Worm (Caenorhabditis elegans): ENCODE data around the gene Y53F4B.12.

The Y53F4B.12 gene

DNA sequence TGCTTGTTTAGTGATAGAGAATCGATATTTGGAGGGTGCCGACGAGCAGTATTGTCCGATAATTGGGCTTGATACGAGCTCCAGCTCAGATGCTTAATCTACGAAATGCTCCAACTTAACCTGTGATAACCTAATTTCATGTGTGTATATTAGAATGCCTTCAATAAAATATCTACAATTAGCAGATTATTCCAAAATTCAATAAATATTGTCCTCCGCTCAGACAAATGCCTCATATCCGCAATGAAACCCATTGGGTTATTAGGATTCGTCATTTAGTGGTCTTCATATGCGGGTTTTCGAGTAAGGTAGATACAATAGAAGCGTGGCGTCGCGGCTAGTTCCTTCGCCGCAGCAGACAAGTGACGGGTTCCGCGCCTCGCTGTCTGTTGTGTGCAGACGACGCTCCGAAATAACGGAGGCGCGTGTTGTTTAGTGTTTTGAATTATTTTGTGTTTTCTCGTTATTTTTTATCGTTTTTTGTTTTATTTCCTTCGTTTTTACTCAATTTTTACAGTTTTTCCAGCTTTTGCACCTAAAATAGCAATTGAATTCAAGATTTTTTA, 6.7 kb downstream of the Y53F4B.12 start, which contains the start of gene cmtr-1 (continued):
- TF ChIP-seq hmg-1.2 (GFP tag; IDR thresholded peaks at IDR 0.05) = peak; percentile 100
- peak; percentile 78 for TF ChIP-seq lsy-27 (tag; optimal IDR thresholded peaks at IDR 0.05; ENCODE audit: borderline replicate concordance, insufficient read depth)
- peak; percentile 100 for TF ChIP-seq attf-3 (GFP tag; conservative IDR thresholded peaks at IDR 0.05)
- peak; percentile 87 for TF ChIP-seq hsf-1 (GFP tag; IDR thresholded peaks at IDR 0.05)
- TF ChIP-seq lin-40 (tag; optimal IDR thresholded peaks at IDR 0.05) = peak; percentile 98
- no peak for TF ChIP-seq nhr-90 (tag; optimal IDR thresholded peaks at IDR 0.05)
- peak; percentile 84 for TF ChIP-seq tbp1 (GFP tag; optimal IDR thresholded peaks at IDR 0.05)
- no peak for TF ChIP-seq nhr-120 (GFP tag; IDR thresholded peaks at IDR 0.05)
- TF ChIP-seq Y53F4B.3 (GFP tag; IDR thresholded peaks at IDR 0.05) = no peak; the same call in 1 of the 2 replicates
- no peak for TF ChIP-seq nhr-27 (tag; optimal IDR thresholded peaks at IDR 0.05)
- no peak for TF ChIP-seq F57A8.1 (GFP tag; optimal IDR thresholded peaks at IDR 0.05)
- peak; percentile 98 for TF ChIP-seq snpc-1.3 (tag; optimal IDR thresholded peaks at IDR 0.05; ENCODE audit: insufficient read depth)
- TF ChIP-seq egrh-3 (GFP tag; IDR thresholded peaks at IDR 0.05) = peak; percentile 57
- TF ChIP-seq dpl-1 (GFP tag; optimal IDR thresholded peaks at IDR 0.05) = peak; percentile 78
- peak; percentile 59 for TF ChIP-seq nhr-80 (tag; optimal IDR thresholded peaks at IDR 0.05)
- TF ChIP-seq attf-5 (GFP tag; optimal IDR thresholded peaks at IDR 0.05) = peak; percentile 90
- peak; percentile 93 for TF ChIP-seq atf-7 (tag; optimal IDR thresholded peaks at IDR 0.05)
- TF ChIP-seq mes-4 (tag; optimal IDR thresholded peaks at IDR 0.05) = peak; percentile 72
- peak; percentile 43 for TF ChIP-seq akir-1 (GFP tag; optimal IDR thresholded peaks at IDR 0.05)
- peak; percentile 85 for TF ChIP-seq lsl-1 (GFP tag; optimal IDR thresholded peaks at IDR 0.05)
- peak; percentile 93 for TF ChIP-seq madf-6 (GFP tag; IDR thresholded peaks at IDR 0.05)
- TF ChIP-seq C17E4.6 (GFP tag; IDR thresholded peaks at IDR 0.05) = peak; percentile 89
- peak; percentile 80 for TF ChIP-seq sptf-2 (GFP tag; optimal IDR thresholded peaks at IDR 0.05)
- peak; percentile 96 for TF ChIP-seq lin-54 (GFP tag; optimal IDR thresholded peaks at IDR 0.05)
- 0 out of 2 replicates have a peak, but pooled peaks have one; percentile 54 for TF ChIP-seq lag-1 (GFP tag; IDR thresholded peaks at IDR 0.05)
- no peak for TF ChIP-seq sea-2 (GFP tag; IDR thresholded peaks at IDR 0.05)
- peak; percentile 87 for TF ChIP-seq madf-10 (tag; optimal IDR thresholded peaks at IDR 0.05)
- TF ChIP-seq madf-8 (GFP tag; conservative IDR thresholded peaks at IDR 0.05) = peak; percentile 74
- TF ChIP-seq tbx-9 (tag; optimal IDR thresholded peaks at IDR 0.05; ENCODE audit: borderline replicate concordance) = no peak
- peak; percentile 81 for TF ChIP-seq K12H6.12 (tag; optimal IDR thresholded peaks at IDR 0.05)
- TF ChIP-seq F33H1.4 (GFP tag; IDR thresholded peaks at IDR 0.05) = peak; percentile 79
- peak; percentile 73 for TF ChIP-seq somi-1 (GFP tag; optimal IDR thresholded peaks at IDR 0.05)
- TF ChIP-seq ZK185.1 (tag; optimal IDR thresholded peaks at IDR 0.05; ENCODE audit: poor library complexity, severe bottlenecking) = peak; percentile 97
- peak; percentile 73 for TF ChIP-seq B0019.2 (GFP tag; conservative IDR thresholded peaks at IDR 0.05)
- peak; percentile 77 for TF ChIP-seq ama-1 (optimal IDR thresholded peaks at IDR 0.05)
- peak in 1 of 2 experiments; percentile 76 for TF ChIP-seq ama-1 (GFP tag; optimal IDR thresholded peaks at IDR 0.05)
- TF ChIP-seq F37B4.10 (GFP tag; IDR thresholded peaks at IDR 0.05) = no peak
- peak; percentile 97 for TF ChIP-seq nfyb-1 (GFP tag; IDR thresholded peaks at IDR 0.05)
- TF ChIP-seq zim-3 (tag; optimal IDR thresholded peaks at IDR 0.05) = peak; percentile 97
- TF ChIP-seq hrde-1 (tag; optimal IDR thresholded peaks at IDR 0.05; ENCODE audit: borderline replicate concordance) = peak; percentile 91
- no peak for TF ChIP-seq egl-18 (GFP tag; IDR thresholded peaks at IDR 0.05)
- peak; percentile 74 for TF ChIP-seq unc-130 (GFP tag; optimal IDR thresholded peaks at IDR 0.05)
- no peak for TF ChIP-seq ceh-40 (GFP tag; IDR thresholded peaks at IDR 0.05)
- peak; percentile 100 for TF ChIP-seq D2030.7 (GFP tag; IDR thresholded peaks at IDR 0.05)
- peak; percentile 99 for TF ChIP-seq snpc-3.4 (tag; optimal IDR thresholded peaks at IDR 0.05)
- TF ChIP-seq cebp-2 (GFP tag; IDR thresholded peaks at IDR 0.05) = peak; percentile 84
- no peak for TF ChIP-seq unc-62 (GFP tag; optimal IDR thresholded peaks at IDR 0.05)
- TF ChIP-seq T26A5.8 (tag; optimal IDR thresholded peaks at IDR 0.05) = peak; percentile 44
